Worm (Caenorhabditis elegans) whole organism, midembryonic: Measurements from ENCODE around the gene chl-1.
A peak's percentile ranks its signal among the peaks of the same experiment; 100 is the strongest.

Source experiments
- T22C8.4 ChIP-seq: fragments of 200-800 bp; sonication (Bioruptor generic); IDR thresholded peaks from 2 replicates; pipeline ENCODE4 v1.3.6; 2022; ENCODE audit warnings: missing genetic modification characterization, missing compliant biosample characterization
- cog-1 ChIP-seq: sonication (generic microtip); optimal IDR thresholded peaks from 2 replicates; lab custom pipeline; 2016; ENCODE audit warnings: missing genetic modification characterization, missing compliant biosample characterization
- flt-1 ChIP-seq: fragments of 200-800 bp; sonication (Bioruptor generic); IDR thresholded peaks from 2 replicates; pipeline ENCODE4 v1.3.6; 2022; ENCODE audit warnings: missing genetic modification characterization, missing compliant biosample characterization
- klf-2 ChIP-seq: fragments of 200-800 bp; sonication (Bioruptor generic); conservative IDR thresholded peaks from 2 replicates; pipeline ENCODE4 v1.3.6; 2022; ENCODE audit warnings: missing genetic modification reagents, missing genetic modification characterization, missing compliant biosample characterization
- med-1 ChIP-seq: sonication (generic microtip); optimal IDR thresholded peaks from 2 replicates; lab custom pipeline; 2017; ENCODE audit warnings: missing genetic modification characterization, mild to moderate bottlenecking, missing compliant biosample characterization, antibody characterized with exemption, missing genetic modification reagents; ENCODE audit not compliant: insufficient read depth
- ref-1 ChIP-seq: fragments of 200-800 bp; sonication (Bioruptor generic); conservative IDR thresholded peaks from 2 replicates; pipeline ENCODE4 v1.3.6; 2022; ENCODE audit warnings: missing genetic modification reagents, missing genetic modification characterization, missing compliant biosample characterization
- tab-1 ChIP-seq: fragments of 200-800 bp; sonication (Bioruptor generic); IDR thresholded peaks from 2 replicates; pipeline ENCODE4 v1.3.6; 2022; ENCODE audit warnings: missing genetic modification characterization, missing compliant biosample characterization
- ztf-23 ChIP-seq: fragments of 200-800 bp; sonication (Bioruptor generic); IDR thresholded peaks from 2 replicates; pipeline ENCODE4 v1.3.6; 2022; ENCODE audit warnings: missing genetic modification reagents, missing genetic modification characterization, missing compliant biosample characterization
- ztf-29 ChIP-seq: fragments of 200-800 bp; sonication (Bioruptor generic); IDR thresholded peaks from 2 replicates; pipeline ENCODE4 v1.3.6; 2022; ENCODE audit warnings: missing genetic modification reagents, missing genetic modification characterization, missing compliant biosample characterization

chl-1 gene

DNA sequence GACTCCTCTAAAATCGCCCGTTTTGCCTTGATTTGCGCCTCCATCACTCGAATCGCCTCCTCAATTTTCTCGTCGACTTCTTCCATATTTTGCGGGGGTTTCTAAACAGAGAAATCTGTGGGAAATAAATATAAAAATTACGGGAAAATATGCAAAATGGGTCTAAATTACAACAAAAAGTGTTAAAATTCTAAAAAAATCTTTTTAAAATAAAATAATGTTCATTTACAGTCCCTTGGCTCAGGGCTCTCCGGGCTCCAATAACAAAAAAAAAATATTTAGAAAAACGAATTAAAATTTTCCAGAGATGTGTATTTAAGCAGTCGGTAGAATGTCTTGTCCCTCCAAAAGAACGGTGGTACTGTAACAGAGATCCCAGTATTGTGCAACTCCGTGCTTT, 18.9 kb upstream of the chl-1 start, which contains the start of gene M03C11.6:
TSS of gene M03C11.6 (minus strand) at position 101 of the 400 bp plus-strand sequence.
- TF ChIP-seq ztf-29 (GFP tag; lab: Robert Waterston, UW) (no peak), cog-1 (tag; lab: Kevin White, UChicago) (no peak), ztf-23 (GFP tag; lab: Robert Waterston, UW) (no peak), tab-1 (GFP tag; lab: Robert Waterston, UW) (no peak), klf-2 (no peak), T22C8.4 (GFP tag; lab: Robert Waterston, UW) (no peak), med-1 (GFP tag; lab: Kevin White, UChicago) (no peak), flt-1 (GFP tag; lab: Robert Waterston, UW) (no peak), ref-1 (GFP tag; lab: Robert Waterston, UW) (no peak)

DNA sequence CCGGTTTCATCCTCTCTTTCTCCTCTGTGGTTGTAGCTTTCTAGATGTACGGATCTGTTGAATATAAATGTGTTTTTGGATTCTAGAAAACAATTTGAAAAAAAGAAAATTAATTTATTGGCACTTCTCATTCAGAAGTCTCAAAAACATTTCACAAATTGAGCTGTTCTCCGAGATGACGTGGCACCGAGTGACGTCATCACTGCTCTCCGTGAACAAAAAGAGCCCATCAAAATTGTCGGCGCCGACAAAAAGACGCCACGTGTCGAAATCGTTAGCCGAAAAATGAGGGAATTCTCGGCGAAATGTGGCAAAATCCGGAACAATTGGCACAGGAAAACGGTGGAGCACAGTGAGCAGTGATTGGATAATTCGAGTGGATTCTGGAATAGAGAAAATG, 16.6 kb upstream of the chl-1 start:
- TF ChIP-seq cog-1 (tag; lab: Kevin White, UChicago) = no peak
- 0 out of 2 replicates have a peak, but pooled peaks have one; percentile 22 for TF ChIP-seq ref-1 (GFP tag; lab: Robert Waterston, UW)

DNA sequence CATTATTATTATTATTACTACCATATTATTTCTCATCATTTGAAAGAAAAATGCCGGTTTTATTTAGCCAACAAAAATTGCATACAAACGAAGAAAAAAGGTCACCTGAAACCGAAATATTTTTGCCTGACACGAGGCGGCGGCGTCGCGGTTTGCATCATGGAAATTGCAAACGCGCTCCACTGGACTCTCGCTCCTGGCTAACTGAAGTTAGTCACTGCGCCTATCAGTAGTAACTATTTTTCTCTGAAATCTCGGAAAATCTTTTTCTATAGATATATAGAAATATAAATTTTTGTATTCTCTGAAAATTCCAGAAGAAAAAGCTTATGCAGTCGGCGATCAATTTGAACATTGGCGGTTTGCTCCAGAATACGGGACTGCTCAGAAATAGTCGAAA, 10.8 kb upstream of the chl-1 start, which contains the start of gene ymel-1:
TSS of gene ymel-1 (plus strand) at position 318 of the 400 bp plus-strand sequence.
- TF ChIP-seq T22C8.4 (GFP tag; lab: Robert Waterston, UW) (no peak), ref-1 (GFP tag; lab: Robert Waterston, UW) (no peak), ztf-23 (GFP tag; lab: Robert Waterston, UW) (no peak), ztf-29 (GFP tag; lab: Robert Waterston, UW) (no peak), med-1 (GFP tag; lab: Kevin White, UChicago) (no peak), flt-1 (GFP tag; lab: Robert Waterston, UW) (no peak), klf-2 (no peak), cog-1 (tag; lab: Kevin White, UChicago) (no peak), tab-1 (GFP tag; lab: Robert Waterston, UW) (no peak)

DNA sequence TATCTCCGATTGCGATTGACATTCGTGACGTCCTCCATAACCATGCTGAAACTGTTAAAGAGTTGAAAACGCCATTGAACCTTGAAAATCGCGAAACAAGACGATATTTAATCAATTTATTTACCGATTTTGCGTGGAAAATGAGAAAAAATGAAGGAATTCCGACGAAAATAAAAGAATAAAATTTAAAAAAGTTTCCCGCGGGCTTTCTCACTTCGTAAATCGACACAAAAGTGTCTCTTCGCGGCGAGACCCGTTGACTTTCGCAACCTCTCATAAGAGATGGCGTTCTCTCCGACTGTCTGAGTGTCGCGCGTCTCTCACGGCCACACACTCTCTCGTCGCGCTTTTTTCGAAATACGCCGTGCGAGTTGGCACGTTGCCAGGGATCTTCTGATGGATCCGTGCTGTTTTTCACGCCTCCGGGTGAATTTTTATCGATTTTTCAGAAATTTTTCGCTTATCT, 2.2 kb upstream of the chl-1 start, which contains the start of gene hat-1:
TSS of gene hat-1 (minus strand) at position 51 of the 466 bp plus-strand sequence.
- TF ChIP-seq ztf-23 (GFP tag; lab: Robert Waterston, UW) (0 out of 2 replicates have a peak, but pooled peaks have one; percentile 41), tab-1 (GFP tag; lab: Robert Waterston, UW) (no peak), flt-1 (GFP tag; lab: Robert Waterston, UW) (peak; percentile 64; the same call in 1 of the 2 replicates), klf-2 (no peak), T22C8.4 (GFP tag; lab: Robert Waterston, UW) (0 out of 2 replicates have a peak, but pooled peaks have one; percentile 18), cog-1 (tag; lab: Kevin White, UChicago) (no peak), ztf-29 (GFP tag; lab: Robert Waterston, UW) (peak; percentile 51)

DNA sequence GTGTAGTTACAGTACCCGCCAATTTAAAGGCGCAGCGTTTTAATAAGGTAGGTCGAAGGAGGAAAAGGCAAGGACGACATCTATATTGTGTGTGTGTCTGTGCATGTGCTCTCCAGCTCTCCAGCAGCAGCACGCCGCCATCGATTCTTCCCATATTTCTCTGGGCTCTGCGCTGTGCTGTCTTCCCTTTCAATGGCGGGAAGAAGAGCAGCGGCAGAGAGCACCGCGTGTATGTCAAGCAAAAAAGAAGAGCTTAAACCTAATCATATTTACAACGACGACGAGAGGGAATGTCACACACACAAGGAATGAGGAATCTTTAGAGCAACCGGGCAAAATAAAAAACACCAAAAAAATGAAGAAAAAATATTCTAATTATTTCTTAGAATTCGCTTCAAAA, 6.1 kb downstream of the chl-1 start:
- TF ChIP-seq klf-2 = no peak
- no peak for TF ChIP-seq med-1 (GFP tag; lab: Kevin White, UChicago)
- TF ChIP-seq cog-1 (tag; lab: Kevin White, UChicago) = no peak
- TF ChIP-seq T22C8.4 (GFP tag; lab: Robert Waterston, UW) = no peak
- TF ChIP-seq tab-1 (GFP tag; lab: Robert Waterston, UW) = no peak
- TF ChIP-seq ztf-29 (GFP tag; lab: Robert Waterston, UW) = no peak
- no peak for TF ChIP-seq ref-1 (GFP tag; lab: Robert Waterston, UW)
- no peak for TF ChIP-seq flt-1 (GFP tag; lab: Robert Waterston, UW)
- TF ChIP-seq ztf-23 (GFP tag; lab: Robert Waterston, UW) = no peak

DNA sequence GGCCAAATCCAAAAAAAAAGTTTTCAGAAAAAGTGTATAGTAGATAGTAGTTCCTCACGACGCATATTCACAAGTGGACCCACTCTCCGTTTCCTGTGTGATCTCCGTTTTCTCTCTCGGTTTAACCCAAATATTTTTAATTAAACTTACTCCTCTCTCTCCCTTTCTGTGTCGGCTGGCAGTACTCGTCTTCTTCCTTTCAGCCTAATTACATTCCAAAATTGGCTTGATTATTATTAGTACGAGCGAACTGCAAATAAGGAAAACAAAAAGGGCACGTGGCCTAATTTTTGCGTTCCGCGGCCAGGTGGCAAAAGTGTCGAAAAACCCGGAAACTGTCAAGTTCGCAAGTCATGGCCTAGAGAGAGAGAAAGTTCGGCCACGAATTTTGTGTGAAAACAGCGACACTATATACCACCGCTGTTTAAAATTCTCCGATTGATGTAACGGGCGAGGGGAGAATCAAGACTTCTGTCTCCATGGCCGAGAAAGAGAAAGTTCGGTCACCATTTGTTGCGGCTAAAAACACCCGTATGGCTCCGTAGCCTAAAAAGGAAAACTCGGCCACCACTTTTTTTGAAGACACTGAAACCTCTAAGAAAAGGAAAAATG, 8.0 kb downstream of the chl-1 start:
- TF ChIP-seq flt-1 (GFP tag; lab: Robert Waterston, UW) (no peak), ztf-29 (GFP tag; lab: Robert Waterston, UW) (no peak), tab-1 (GFP tag; lab: Robert Waterston, UW) (no peak), med-1 (GFP tag; lab: Kevin White, UChicago) (no peak), klf-2 (no peak), ztf-23 (GFP tag; lab: Robert Waterston, UW) (no peak), ref-1 (GFP tag; lab: Robert Waterston, UW) (no peak), cog-1 (tag; lab: Kevin White, UChicago) (no peak), T22C8.4 (GFP tag; lab: Robert Waterston, UW) (no peak)

DNA sequence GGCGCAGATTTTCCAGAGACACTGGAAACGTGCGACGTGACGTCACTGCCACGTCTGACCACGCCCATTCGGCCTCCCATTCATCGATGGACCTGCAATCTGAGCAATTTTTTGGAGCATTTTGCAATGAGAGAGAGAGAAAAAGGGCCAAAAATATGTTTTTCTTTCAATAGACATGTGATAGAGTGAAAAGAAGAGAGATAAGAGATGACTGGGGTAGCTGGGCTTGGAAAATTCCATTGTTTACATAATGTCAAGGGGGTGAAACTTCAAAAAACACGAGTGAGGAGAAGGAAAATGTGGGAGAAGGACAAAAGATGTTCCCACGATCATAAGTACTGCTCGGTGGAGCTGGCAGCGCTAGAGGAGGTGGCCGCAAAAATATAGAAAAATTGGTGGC, 9.1 kb downstream of the chl-1 start, which contains the start of gene M03C11.1:
TSS of gene M03C11.1 (minus strand) at position 101 of the 400 bp plus-strand sequence.
- no peak for TF ChIP-seq ref-1 (GFP tag; lab: Robert Waterston, UW)
- TF ChIP-seq flt-1 (GFP tag; lab: Robert Waterston, UW) = no peak
- TF ChIP-seq ztf-23 (GFP tag; lab: Robert Waterston, UW) = no peak
- no peak for TF ChIP-seq klf-2
- no peak for TF ChIP-seq med-1 (GFP tag; lab: Kevin White, UChicago)
- TF ChIP-seq T22C8.4 (GFP tag; lab: Robert Waterston, UW) = no peak
- TF ChIP-seq cog-1 (tag; lab: Kevin White, UChicago) = no peak
- no peak for TF ChIP-seq ztf-29 (GFP tag; lab: Robert Waterston, UW)
- no peak for TF ChIP-seq tab-1 (GFP tag; lab: Robert Waterston, UW)

DNA sequence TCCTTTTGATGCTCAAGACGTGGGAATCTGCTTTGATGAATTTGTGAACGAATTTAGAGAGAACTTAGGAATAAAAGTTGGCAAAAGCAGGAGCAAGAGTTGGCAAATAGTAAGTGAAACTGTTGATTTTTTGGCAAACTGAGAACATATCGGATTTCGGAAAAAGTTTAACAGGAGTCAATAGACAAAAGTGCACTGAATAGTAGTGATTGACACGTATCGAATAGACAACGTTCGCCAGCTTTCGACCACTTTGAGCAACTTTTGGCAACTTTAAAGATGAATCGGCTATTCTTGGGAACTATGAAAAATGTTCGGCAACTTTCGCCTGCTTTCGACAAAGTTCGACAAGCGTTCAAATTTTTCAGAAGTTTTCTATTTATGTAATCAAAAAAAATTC, 13.4 kb downstream of the chl-1 start, which contains the start of gene M03C11.9:
TSS of gene M03C11.9 (minus strand) at position 101 of the 400 bp plus-strand sequence.
- TF ChIP-seq T22C8.4 (GFP tag; lab: Robert Waterston, UW) (no peak), cog-1 (tag; lab: Kevin White, UChicago) (no peak), klf-2 (no peak), ztf-23 (GFP tag; lab: Robert Waterston, UW) (no peak), ref-1 (GFP tag; lab: Robert Waterston, UW) (no peak), ztf-29 (GFP tag; lab: Robert Waterston, UW) (no peak), flt-1 (GFP tag; lab: Robert Waterston, UW) (no peak)

DNA sequence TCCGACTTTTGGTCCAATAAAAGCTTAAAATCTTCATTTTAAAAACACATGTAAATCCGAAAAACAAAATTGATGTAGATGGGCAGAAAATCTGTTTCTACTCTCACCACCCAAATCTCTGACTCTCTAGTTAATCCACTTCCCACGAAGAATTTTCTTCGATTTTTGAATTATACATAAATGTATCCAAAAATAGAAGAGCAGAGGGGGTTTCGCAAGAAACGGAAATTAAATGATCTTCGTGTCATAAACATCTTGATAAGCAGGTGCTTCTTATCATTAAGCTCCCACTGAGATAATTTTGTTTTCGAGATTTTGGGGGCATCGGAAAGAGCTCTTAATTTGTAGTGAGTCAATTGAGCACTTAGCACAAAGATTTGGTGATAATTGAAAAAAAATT, 15.4 kb downstream of the chl-1 start:
- TF ChIP-seq T22C8.4 (GFP tag; lab: Robert Waterston, UW) (no peak), flt-1 (GFP tag; lab: Robert Waterston, UW) (no peak)
